Worm (Caenorhabditis elegans) whole organism, L4/young adult: ENCODE measurements around the gene F10D7.4.

ENCODE experiments used
- W03F9.2 ChIP-seq: fragments of 150-350 bp; optimal IDR thresholded peaks from 2 replicates; lab custom pipeline; 2014; ENCODE audit warnings: missing biosample characterization, missing genetic modification characterization
- dao-5 ChIP-seq: sonication (generic microtip); optimal IDR thresholded peaks from 2 replicates; lab custom pipeline; 2016; ENCODE audit warnings: missing genotype, missing genetic modification characterization, moderate library complexity, missing compliant biosample characterization
- him-1 ChIP-seq: sonication (generic microtip); optimal IDR thresholded peaks from 2 replicates; lab custom pipeline; 2016; ENCODE audit warnings: missing genotype, missing genetic modification reagents, missing genetic modification characterization, missing compliant biosample characterization

F10D7.4 gene

DNA sequence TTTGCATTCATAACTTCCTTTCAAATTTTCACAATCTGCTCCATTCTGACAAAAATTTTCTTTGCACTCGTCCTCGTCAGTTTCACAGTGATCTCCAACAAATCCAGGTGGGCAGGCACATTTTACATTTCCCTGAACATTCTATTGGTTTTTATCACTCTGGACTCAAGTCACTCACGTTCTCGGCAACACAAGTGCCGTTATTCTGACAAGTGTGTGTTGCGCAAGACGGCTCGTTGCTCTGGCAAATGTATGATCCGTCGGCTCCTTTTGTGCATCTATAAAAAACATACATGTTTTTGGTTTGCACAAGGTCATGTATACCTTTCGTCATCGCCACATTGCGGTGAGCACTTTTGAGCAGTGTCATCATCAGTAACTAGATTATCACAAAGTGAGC is 30.8 kb upstream of the F10D7.4 start:
- TF ChIP-seq dao-5 (tag; lab: Kevin White, UChicago) (no peak), W03F9.2 (no peak), him-1 (no peak)

- TF ChIP-seq dao-5 (tag; lab: Kevin White, UChicago) (no peak), him-1 (no peak), W03F9.2 (no peak)
Measured at ce11 chrX:17408855-17409254, 27.0 kb upstream of the F10D7.4 start.

- TF ChIP-seq W03F9.2 (no peak), him-1 (no peak), dao-5 (tag; lab: Kevin White, UChicago) (no peak)
Measured at ce11 chrX:17403058-17403457, 21.2 kb upstream of the F10D7.4 start.

DNA sequence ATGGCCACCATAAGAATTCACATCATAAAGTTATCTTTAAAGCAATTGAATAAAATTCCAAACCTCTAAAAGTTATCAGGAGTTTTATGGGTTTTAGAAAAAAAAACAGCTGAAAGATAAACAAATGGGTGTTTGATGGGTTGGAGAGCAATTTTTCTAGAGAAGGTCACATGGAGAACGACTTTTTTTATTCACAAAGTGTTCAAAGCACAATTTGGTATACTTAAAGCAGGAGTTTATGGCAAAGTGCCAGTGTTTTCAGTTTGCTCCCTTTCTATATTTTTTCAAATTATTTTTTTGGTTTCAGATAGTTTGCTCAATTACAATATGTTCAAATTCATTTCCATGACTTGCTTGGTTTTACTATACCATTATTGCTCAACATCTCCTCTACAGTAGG is 19.4 kb upstream of the F10D7.4 start, which contains the start of gene F11C7.6:
F11C7.6 (plus strand) TSS at position 301 of the 400 bp plus-strand sequence.
- TF ChIP-seq W03F9.2 (no peak), him-1 (no peak), dao-5 (tag; lab: Kevin White, UChicago) (no peak)

DNA sequence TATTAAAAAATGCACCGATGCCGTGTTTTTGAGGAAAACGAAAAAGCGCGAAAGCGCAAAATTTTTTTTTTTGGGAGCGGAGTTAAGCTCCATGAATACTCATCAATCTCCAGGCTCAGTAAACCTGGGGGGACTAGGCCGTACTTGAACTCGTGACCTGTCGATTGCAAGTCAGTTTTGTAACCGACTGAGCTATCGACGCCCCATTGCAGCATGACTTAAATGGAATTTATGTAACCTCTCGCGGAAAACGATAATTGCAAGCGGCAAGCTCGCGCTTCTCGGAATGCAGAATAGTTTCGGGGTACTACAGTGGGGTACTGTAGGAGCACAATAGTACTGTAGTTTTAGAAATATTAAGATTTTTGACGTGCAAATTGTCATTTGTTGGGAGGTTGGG is 18.6 kb upstream of the F10D7.4 start:
- TF ChIP-seq him-1 (no peak), W03F9.2 (no peak), dao-5 (tag; lab: Kevin White, UChicago) (no peak)

- TF ChIP-seq dao-5 (tag; lab: Kevin White, UChicago) (no peak), W03F9.2 (no peak), him-1 (no peak)
Measured at ce11 chrX:17398293-17398692, 16.4 kb upstream of the F10D7.4 start, which contains the start of gene F11C7.7. F11C7.7 (plus strand) TSS chrX:17398593.

ce11 chrX:17396456-17396855 is 14.6 kb upstream of the F10D7.4 start, which contains the start of the genes vap-1 and F11C7.2:
vap-1 (minus strand) TSS chrX:17396556.
F11C7.2 (plus strand) TSS chrX:17396814.
- TF ChIP-seq W03F9.2 (no peak), dao-5 (tag; lab: Kevin White, UChicago) (no peak), him-1 (no peak)

- TF ChIP-seq W03F9.2 (peak; percentile 30), him-1 (no peak)
Measured at ce11 chrX:17392182-17392581, 10.3 kb upstream of the F10D7.4 start.

DNA sequence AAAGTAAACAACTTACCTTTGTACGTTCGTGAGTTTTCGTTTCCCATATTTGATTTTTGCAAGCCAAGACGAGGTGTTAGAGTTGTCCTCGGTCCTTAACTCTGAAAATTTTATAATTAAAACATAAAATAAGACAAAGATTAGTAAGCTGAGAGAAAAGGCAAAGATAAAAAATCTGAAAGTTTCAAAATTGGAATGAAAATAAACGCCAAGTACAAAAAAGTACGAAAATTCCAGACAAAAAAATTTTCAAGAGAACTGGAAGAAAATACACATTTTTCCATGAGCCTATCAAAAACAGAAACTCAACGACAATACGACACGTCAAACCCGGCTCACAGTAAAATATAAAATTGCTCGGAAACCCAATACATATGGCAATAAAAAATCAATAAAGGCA is 9.6 kb upstream of the F10D7.4 start, which contains the start of gene F10D7.5:
F10D7.5 (minus strand) TSS at position 101 of the 400 bp plus-strand sequence.
- no peak for TF ChIP-seq W03F9.2

DNA sequence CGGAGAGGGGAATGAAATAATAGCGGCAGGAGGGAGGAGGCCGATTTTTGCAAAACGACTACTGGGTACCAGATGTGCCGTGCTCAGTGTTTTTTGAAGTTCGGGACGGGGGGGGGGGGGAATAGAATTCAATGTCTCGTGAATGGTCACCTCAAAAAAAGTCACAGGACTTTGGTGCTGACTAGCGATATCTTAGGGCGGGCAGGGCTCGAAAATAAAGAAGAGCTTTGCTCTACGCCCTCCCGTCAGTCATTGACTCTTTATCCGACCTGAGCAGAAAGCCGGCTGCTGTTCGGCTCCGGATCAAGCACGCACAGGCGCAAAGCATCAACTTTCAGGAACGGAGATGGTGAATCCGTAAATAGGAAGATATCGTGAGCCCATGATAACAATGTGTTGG is 8.7 kb upstream of the F10D7.4 start:
- TF ChIP-seq him-1: no peak
- TF ChIP-seq dao-5 (tag; lab: Kevin White, UChicago): no peak
- no peak for TF ChIP-seq W03F9.2

ce11 chrX:17386130-17386529 is 4.3 kb upstream of the F10D7.4 start:
- TF ChIP-seq him-1 (no peak), dao-5 (tag; lab: Kevin White, UChicago) (no peak), W03F9.2 (no peak)

DNA sequence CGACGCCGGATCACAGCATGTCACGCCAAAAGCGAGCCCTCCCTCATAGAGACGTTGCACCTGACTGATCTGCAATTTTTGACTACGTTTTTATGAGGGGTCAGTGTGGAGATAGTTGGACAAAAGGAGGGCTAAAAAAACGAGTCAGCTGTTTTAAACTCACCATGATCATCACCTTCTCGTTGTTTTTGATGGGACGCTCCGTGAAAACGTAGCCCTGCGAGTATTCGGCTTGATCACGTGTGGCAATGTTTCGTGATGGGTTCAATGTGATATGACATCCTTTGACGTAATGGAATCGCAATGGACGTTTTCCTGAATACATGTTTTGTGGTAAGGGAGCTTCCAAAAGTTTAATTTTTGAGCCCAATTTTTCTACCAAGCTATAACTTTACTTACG is 3.2 kb upstream of the F10D7.4 start:
- TF ChIP-seq W03F9.2 (no peak), dao-5 (tag; lab: Kevin White, UChicago) (no peak), him-1 (no peak)

ce11 chrX:17384343-17384742 is 2.5 kb upstream of the F10D7.4 start:
- TF ChIP-seq him-1: no peak
- TF ChIP-seq dao-5 (tag; lab: Kevin White, UChicago): no peak
- TF ChIP-seq W03F9.2: no peak

ce11 chrX:17379675-17380074 is 2.2 kb downstream of the F10D7.4 start, which contains the start of gene F10D7.10:
F10D7.10 (minus strand) TSS chrX:17379775.
- TF ChIP-seq W03F9.2: no peak
- no peak for TF ChIP-seq dao-5 (tag; lab: Kevin White, UChicago)
- no peak for TF ChIP-seq him-1

- TF ChIP-seq W03F9.2 (no peak), him-1 (no peak), dao-5 (tag; lab: Kevin White, UChicago) (no peak)
Measured at ce11 chrX:17378996-17379395, 2.9 kb downstream of the F10D7.4 start.

DNA sequence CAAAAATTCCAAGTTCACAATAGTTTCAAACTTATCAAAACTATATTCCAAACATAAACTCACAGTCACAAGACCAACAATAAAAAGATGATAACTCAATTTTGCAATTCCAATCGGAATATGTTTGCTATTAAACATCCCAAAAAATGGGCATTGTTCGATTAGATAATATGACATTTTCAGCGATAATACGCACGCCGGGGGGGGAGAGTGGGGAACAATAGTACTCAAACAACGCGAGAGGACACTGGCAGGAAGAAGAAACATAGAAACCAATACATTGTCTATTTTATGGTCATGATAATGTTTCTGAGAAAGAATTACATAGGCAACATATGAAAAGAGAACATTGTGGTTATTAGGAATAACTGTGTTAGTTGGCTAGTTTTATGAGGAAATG is 6.0 kb downstream of the F10D7.4 start:
- no peak for TF ChIP-seq W03F9.2
- TF ChIP-seq dao-5 (tag; lab: Kevin White, UChicago): no peak
- TF ChIP-seq him-1: no peak
